Fruit fly (Drosophila melanogaster) whole organism, embryonic: Measurements from ENCODE around the gene CG5326.
A peak's percentile ranks its signal among the peaks of the same experiment; 100 is the strongest.

Source experiments
- Asciz ChIP-seq: fragments of 200-800 bp; sonication (Bioruptor generic); optimal IDR thresholded peaks from 2 replicates; lab custom pipeline; 2017; ENCODE audit warnings: missing biosample characterization, mild to moderate bottlenecking, missing genetic modification characterization, missing genetic modification reagents
- CG15479 ChIP-seq: fragments of 200-800 bp; sonication (Bioruptor generic); optimal IDR thresholded peaks from 3 replicates; lab custom pipeline; 2019; ENCODE audit warnings: missing biosample characterization, mild to moderate bottlenecking, missing genetic modification characterization, moderate library complexity
- CG16779 ChIP-seq: fragments of 200-800 bp; sonication (Bioruptor generic); IDR thresholded peaks from 2 replicates; pipeline ENCODE4 v1.3.6; 2022; ENCODE audit warnings: missing biosample characterization, missing genetic modification characterization
- dysf ChIP-seq: fragments of 200-800 bp; sonication (Bioruptor generic); IDR thresholded peaks from 3 replicates; pipeline ENCODE4 v1.3.6; 2022; ENCODE audit warnings: missing biosample characterization, missing genetic modification characterization
- schlank ChIP-seq: fragments of 200-800 bp; sonication (Bioruptor generic); optimal IDR thresholded peaks from 2 replicates; lab custom pipeline; 2018; ENCODE audit warnings: missing biosample characterization, mild to moderate bottlenecking, missing genetic modification characterization
- yki ChIP-seq: fragments of >200 bp; optimal IDR thresholded peaks from 3 replicates; lab custom pipeline; 2018

DNA sequence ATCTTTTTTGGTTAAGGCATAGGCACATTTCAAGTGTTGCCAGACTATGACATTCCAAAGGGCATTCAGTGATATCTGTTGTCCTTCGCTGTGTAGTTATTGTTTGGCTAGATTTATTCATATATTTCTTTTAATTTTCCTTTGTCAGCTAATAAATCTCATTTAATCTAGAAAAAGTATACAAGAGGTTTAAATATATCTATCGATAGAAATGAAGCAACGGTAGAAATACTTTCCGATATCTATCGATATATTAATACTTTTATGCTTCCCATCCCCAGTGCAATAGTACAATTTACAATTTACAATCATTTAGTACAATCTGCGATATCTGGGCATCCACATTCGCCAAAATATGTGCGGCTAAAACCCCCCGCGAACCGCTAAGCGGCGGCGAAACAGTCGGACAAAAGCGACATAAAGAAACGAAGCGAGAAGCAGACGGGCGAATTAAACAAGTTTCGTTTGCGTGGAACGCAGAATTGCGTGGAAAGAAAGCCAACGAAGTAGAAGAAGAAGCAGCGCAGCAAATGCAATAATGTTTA is 47.8 kb upstream of the CG5326 start, which contains the start of gene Efa6:
- TF ChIP-seq schlank (peak; percentile 2), Asciz (GFP tag; lab: Kevin White, UChicago) (no peak), CG15479 (GFP tag; lab: Kevin White, UChicago) (peak; percentile 21), CG16779 (GFP tag; lab: Robert Waterston, UW) (no peak), dysf (no peak), yki (lab: Kevin White, UChicago) (no peak)
